Fruit fly (Drosophila melanogaster): ENCODE data around the gene TRAM.

DNA sequence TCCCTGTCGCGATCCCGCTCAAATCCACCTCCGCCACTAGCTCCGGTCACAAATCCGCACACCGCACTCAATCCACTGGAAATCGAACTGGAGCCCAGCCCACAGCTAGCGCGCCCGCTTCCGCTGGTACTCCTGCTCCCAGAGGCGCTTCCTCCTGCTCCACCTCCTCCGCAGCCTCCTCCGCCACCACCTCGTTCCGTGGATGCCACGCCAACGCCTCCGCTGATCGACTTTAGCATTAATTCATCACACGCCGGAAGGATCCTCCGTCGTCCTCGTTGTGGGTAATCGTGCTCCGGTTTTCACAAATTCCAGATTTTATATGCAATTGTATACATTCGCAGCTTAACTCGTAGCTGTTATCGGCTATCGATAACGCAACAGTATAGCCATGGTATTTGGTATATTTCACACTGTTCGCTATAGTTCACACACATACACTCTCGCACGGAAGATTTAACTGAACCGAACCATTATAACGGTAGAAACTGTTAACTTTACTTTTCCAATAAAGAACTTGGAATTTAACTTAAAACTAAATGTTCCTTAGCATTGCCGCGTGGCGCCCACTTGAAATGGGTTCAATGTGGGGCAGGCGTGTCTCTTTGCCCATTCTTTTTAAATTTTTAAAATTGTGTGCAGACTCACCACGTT is 7.7 kb upstream of the TRAM start, which contains the start of gene Lztr1:
- TF ChIP-seq Myc (optimal IDR thresholded peaks at IDR 0.05) = no peak
- TF ChIP-seq h (optimal IDR thresholded peaks at IDR 0.05) = no peak
- no peak for TF ChIP-seq insv (optimal IDR thresholded peaks at IDR 0.05)
- TF ChIP-seq Sin3A (optimal IDR thresholded peaks at IDR 0.05) = no peak
- no peak for TF ChIP-seq psq (optimal IDR thresholded peaks at IDR 0.05)
